Fruit fly (Drosophila melanogaster) whole organism, pupa: ENCODE measurements around the gene Tsp97E.

Experiments used
- CG10348 ChIP-seq: fragments of 200-800 bp; sonication (Bioruptor generic); IDR thresholded peaks from 2 replicates; pipeline ENCODE4 v1.3.6; 2022; ENCODE audit warnings: missing biosample characterization, missing genetic modification characterization
- CG12605 ChIP-seq: fragments of 200-800 bp; sonication (Bioruptor generic); IDR thresholded peaks from 2 replicates; pipeline ENCODE4 v1.3.6; 2022; ENCODE audit warnings: missing biosample characterization, missing genetic modification characterization
- CG13204 ChIP-seq: fragments of 200-800 bp; sonication (Bioruptor generic); optimal IDR thresholded peaks from 2 replicates; lab custom pipeline; 2018; ENCODE audit warnings: missing biosample characterization, mild to moderate bottlenecking, missing genetic modification characterization, moderate library complexity
- CG14655 ChIP-seq: fragments of 200-800 bp; sonication (Bioruptor generic); optimal IDR thresholded peaks from 3 replicates; lab custom pipeline; 2017; ENCODE audit warnings: mild to moderate bottlenecking, missing biosample characterization, missing genetic modification reagents, missing genetic modification characterization
- CG15710 ChIP-seq: fragments of 200-800 bp; sonication (Bioruptor generic); optimal IDR thresholded peaks from 2 replicates; lab custom pipeline; 2018; ENCODE audit warnings: missing biosample characterization, mild to moderate bottlenecking, missing genetic modification characterization, moderate library complexity
- CG17806 ChIP-seq: fragments of 200-800 bp; sonication (Bioruptor generic); optimal IDR thresholded peaks from 2 replicates; lab custom pipeline; 2018; ENCODE audit warnings: missing biosample characterization, mild to moderate bottlenecking, missing genetic modification characterization, moderate library complexity
- CG32121 ChIP-seq: fragments of 200-800 bp; sonication (Bioruptor generic); IDR thresholded peaks from 2 replicates; pipeline ENCODE4 v1.3.6; 2022; ENCODE audit warnings: missing biosample characterization, missing genetic modification characterization
- CG34367 ChIP-seq: fragments of 200-800 bp; sonication (Bioruptor generic); optimal IDR thresholded peaks from 2 replicates; lab custom pipeline; 2018; ENCODE audit warnings: missing biosample characterization, mild to moderate bottlenecking, missing genetic modification characterization
- CG4496 ChIP-seq: fragments of 200-800 bp; sonication (Bioruptor generic); IDR thresholded peaks from 3 replicates; pipeline ENCODE4 v1.3.6; 2022; ENCODE audit warnings: missing biosample characterization, missing genetic modification characterization
- CG8159 ChIP-seq: fragments of 200-800 bp; sonication (Bioruptor generic); optimal IDR thresholded peaks from 3 replicates; lab custom pipeline; 2018; ENCODE audit warnings: missing biosample characterization, mild to moderate bottlenecking, missing genetic modification characterization, moderate library complexity
- CG8301 ChIP-seq: fragments of 200-800 bp; sonication (Bioruptor generic); optimal IDR thresholded peaks from 2 replicates; lab custom pipeline; 2018; ENCODE audit warnings: missing biosample characterization, mild to moderate bottlenecking, missing genetic modification characterization
- CG9948 ChIP-seq: fragments of 200-800 bp; sonication (Bioruptor generic); optimal IDR thresholded peaks from 2 replicates; lab custom pipeline; 2018; ENCODE audit warnings: missing biosample characterization, mild to moderate bottlenecking, missing genetic modification characterization, moderate library complexity
- D1 ChIP-seq: fragments of 200-800 bp; sonication (Bioruptor generic); optimal IDR thresholded peaks from 2 replicates; lab custom pipeline; 2018; ENCODE audit warnings: missing biosample characterization, mild to moderate bottlenecking, missing genetic modification characterization, moderate library complexity
- EcR ChIP-seq: fragments of 200-800 bp; sonication (Bioruptor generic); optimal IDR thresholded peaks from 3 replicates; lab custom pipeline; 2019; ENCODE audit warnings: missing biosample characterization, missing genetic modification characterization, mild to moderate bottlenecking, moderate library complexity, missing genetic modification reagents
- Ets98B ChIP-seq: fragments of 200-800 bp; sonication (Bioruptor generic); IDR thresholded peaks from 2 replicates; pipeline ENCODE4 v1.3.6; 2022; ENCODE audit warnings: missing biosample characterization, missing genetic modification characterization
- Pif1A ChIP-seq: fragments of 200-800 bp; sonication (Bioruptor generic); optimal IDR thresholded peaks from 3 replicates; lab custom pipeline; 2016; ENCODE audit warnings: missing biosample characterization, missing genetic modification characterization
- Pif1B ChIP-seq: fragments of 200-800 bp; sonication (Bioruptor generic); optimal IDR thresholded peaks from 3 replicates; lab custom pipeline; 2016; ENCODE audit warnings: missing biosample characterization, missing genetic modification characterization
- Snoo ChIP-seq: fragments of 200-800 bp; sonication (Bioruptor generic); optimal IDR thresholded peaks from 3 replicates; lab custom pipeline; 2017; ENCODE audit warnings: missing biosample characterization, mild to moderate bottlenecking, missing genetic modification characterization, inconsistent platforms
- fd96Ca ChIP-seq: fragments of 200-800 bp; sonication (Bioruptor generic); IDR thresholded peaks from 3 replicates; pipeline ENCODE4 v1.3.6; 2022; ENCODE audit warnings: missing biosample characterization, missing genetic modification characterization
- gl ChIP-seq: fragments of 200-800 bp; sonication (Bioruptor generic); optimal IDR thresholded peaks from 2 replicates; lab custom pipeline; 2018; ENCODE audit warnings: missing biosample characterization, mild to moderate bottlenecking, missing genetic modification characterization
- rn ChIP-seq: fragments of 200-800 bp; sonication (Bioruptor generic); IDR thresholded peaks from 2 replicates; pipeline ENCODE4 v1.3.6; 2022; ENCODE audit warnings: missing biosample characterization, missing genetic modification characterization

The Tsp97E gene

dm6 chr3R:26982106-26982505 lies 17.5 kb upstream of the Tsp97E start:
- no peak for TF ChIP-seq EcR
- TF ChIP-seq CG14655 (GFP tag; lab: Kevin White, UChicago): no peak
- TF ChIP-seq Snoo (tag; lab: Kevin White, UChicago): no peak
- TF ChIP-seq CG15710 (tag; lab: Kevin White, UChicago): no peak
- no peak for TF ChIP-seq fd96Ca (GFP tag; lab: Robert Waterston, UW)
- TF ChIP-seq CG8159 (tag; lab: Kevin White, UChicago): no peak
- TF ChIP-seq CG10348 (GFP tag; lab: Robert Waterston, UW): no peak
- TF ChIP-seq Pif1A (GFP tag; lab: Kevin White, UChicago): no peak
- no peak for TF ChIP-seq CG34367 (tag; lab: Kevin White, UChicago)
- no peak for TF ChIP-seq rn (GFP tag; lab: Robert Waterston, UW)
- TF ChIP-seq CG17806: no peak
- no peak for TF ChIP-seq CG4496 (GFP tag; lab: Robert Waterston, UW)
- no peak for TF ChIP-seq CG12605 (GFP tag; lab: Robert Waterston, UW)
- no peak for TF ChIP-seq D1 (tag; lab: Kevin White, UChicago)
- TF ChIP-seq CG8301 (tag; lab: Kevin White, UChicago): no peak
- TF ChIP-seq CG32121 (GFP tag; lab: Robert Waterston, UW): no peak
- no peak for TF ChIP-seq gl (tag; lab: Kevin White, UChicago)
- no peak for TF ChIP-seq Ets98B
- TF ChIP-seq Pif1B (GFP tag; lab: Kevin White, UChicago): no peak
- no peak for TF ChIP-seq CG13204 (GFP tag; lab: Kevin White, UChicago)

- TF ChIP-seq CG34367 (tag; lab: Kevin White, UChicago): no peak
- no peak for TF ChIP-seq Snoo (tag; lab: Kevin White, UChicago)
- TF ChIP-seq EcR: peak; percentile 65
- no peak for TF ChIP-seq CG15710 (tag; lab: Kevin White, UChicago)
- no peak for TF ChIP-seq CG14655 (GFP tag; lab: Kevin White, UChicago)
- no peak for TF ChIP-seq CG8301 (tag; lab: Kevin White, UChicago)
- TF ChIP-seq Pif1A (GFP tag; lab: Kevin White, UChicago): no peak
- no peak for TF ChIP-seq fd96Ca (GFP tag; lab: Robert Waterston, UW)
- no peak for TF ChIP-seq CG9948
- TF ChIP-seq Pif1B (GFP tag; lab: Kevin White, UChicago): no peak
- TF ChIP-seq CG13204 (GFP tag; lab: Kevin White, UChicago): no peak
- peak; percentile 59 for TF ChIP-seq CG12605 (GFP tag; lab: Robert Waterston, UW)
- TF ChIP-seq CG17806: no peak
- TF ChIP-seq CG32121 (GFP tag; lab: Robert Waterston, UW): 0 out of 2 replicates have a peak, but pooled peaks have one; percentile 17
- TF ChIP-seq CG10348 (GFP tag; lab: Robert Waterston, UW): no peak
- TF ChIP-seq gl (tag; lab: Kevin White, UChicago): no peak
- TF ChIP-seq Ets98B: peak; percentile 30; the same call in 1 of the 2 replicates
- TF ChIP-seq rn (GFP tag; lab: Robert Waterston, UW): no peak
Measured at dm6 chr3R:26980282-26980691, 15.7 kb upstream of the Tsp97E start.

DNA sequence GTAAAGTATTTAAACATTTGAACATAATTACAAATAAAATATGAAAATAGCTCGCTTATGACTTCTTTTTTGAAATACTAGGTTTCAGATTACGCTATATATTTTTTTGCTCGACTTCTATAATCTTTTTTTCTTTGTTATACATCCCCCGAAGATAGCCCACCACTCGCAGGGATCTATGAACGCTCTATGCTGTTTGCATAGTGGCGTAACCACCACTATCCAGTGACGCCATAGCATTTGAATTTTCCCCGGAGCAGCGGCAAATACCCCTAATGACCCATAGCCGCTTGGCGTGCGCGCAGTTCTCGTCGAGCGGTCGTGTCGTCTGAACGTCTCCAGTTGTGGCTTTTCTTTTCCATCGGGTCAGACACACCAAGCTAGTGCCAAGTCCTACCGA lies 13.6 kb upstream of the Tsp97E start, which contains the start of the genes CG14253 and CG46313:
CG14253 (plus strand) TSS at position 301 of the 400 bp plus-strand sequence.
CG46313 (plus strand) TSS at position 301 of the 400 bp plus-strand sequence.
- TF ChIP-seq CG32121 (GFP tag; lab: Robert Waterston, UW) (no peak), CG15710 (tag; lab: Kevin White, UChicago) (no peak), Ets98B (no peak), fd96Ca (GFP tag; lab: Robert Waterston, UW) (no peak), Snoo (tag; lab: Kevin White, UChicago) (no peak), CG8159 (tag; lab: Kevin White, UChicago) (no peak)

- TF ChIP-seq Ets98B: no peak
- no peak for TF ChIP-seq rn (GFP tag; lab: Robert Waterston, UW)
- TF ChIP-seq Snoo (tag; lab: Kevin White, UChicago): no peak
- no peak for TF ChIP-seq CG15710 (tag; lab: Kevin White, UChicago)
- no peak for TF ChIP-seq CG8301 (tag; lab: Kevin White, UChicago)
Measured at dm6 chr3R:26969743-26970142, 5.1 kb upstream of the Tsp97E start.

DNA sequence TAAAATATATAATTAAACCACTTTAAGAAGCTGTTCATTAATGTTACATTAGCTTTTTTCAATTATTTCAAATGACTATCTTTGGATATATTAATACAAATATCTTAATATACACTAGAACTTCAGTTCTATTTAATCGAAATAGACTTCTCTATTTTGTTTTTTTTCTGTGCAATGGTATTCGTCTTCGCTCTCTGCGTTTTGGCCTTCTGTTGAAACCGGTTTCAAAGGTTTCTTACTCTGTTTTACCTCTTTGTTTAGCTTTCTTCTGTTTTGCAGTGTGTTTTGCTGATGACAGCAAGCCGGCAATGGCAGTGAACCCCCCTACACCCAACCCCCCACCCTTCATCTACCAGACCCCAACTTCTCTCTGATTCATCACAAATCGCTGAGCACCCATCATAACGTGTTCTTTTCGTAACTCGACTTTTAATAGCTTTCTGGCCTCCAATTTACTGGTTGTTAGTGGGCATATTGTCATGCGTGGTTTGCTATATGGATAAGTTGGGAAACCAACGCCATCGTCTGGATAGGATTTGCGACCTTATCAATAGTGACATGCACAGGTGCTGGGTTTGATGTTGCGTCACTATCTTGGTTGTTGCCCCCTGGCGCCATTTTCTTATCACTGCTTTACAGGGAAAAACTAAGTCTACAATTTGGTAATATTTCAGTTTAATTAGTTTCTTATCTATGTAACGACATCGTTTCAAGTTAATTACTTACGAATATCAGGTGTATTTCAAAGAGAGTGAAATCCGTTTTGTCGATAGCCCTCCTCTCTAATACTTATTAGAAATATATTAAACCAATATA lies 4.4 kb upstream of the Tsp97E start:
- TF ChIP-seq CG4496 (GFP tag; lab: Robert Waterston, UW) (0 out of 3 replicates have a peak, but pooled peaks have one; percentile 40), fd96Ca (GFP tag; lab: Robert Waterston, UW) (peak; percentile 64; the same call in 1 of the 3 replicates), CG15710 (tag; lab: Kevin White, UChicago) (peak; percentile 38), CG34367 (tag; lab: Kevin White, UChicago) (peak; percentile 0), gl (tag; lab: Kevin White, UChicago) (peak; percentile 21), Snoo (tag; lab: Kevin White, UChicago) (no peak), EcR (peak; percentile 92), CG9948 (peak; percentile 51), CG17806 (no peak)
- TF ChIP-seq, all 21 proteins: peak for 7

DNA sequence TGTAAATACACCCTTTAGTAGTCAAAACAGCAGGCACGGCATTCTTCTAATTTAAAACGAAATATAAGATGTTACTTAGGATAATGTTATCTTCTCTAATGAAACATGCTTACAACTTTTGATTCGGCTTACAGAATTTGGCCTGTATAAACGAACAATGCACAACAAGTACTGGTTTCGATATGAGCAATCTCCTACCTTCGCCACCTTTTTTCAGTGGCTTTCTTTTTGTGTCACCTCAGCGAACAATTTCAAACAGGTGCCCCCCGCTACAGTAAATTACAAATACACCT lies 3.6 kb upstream of the Tsp97E start:
- TF ChIP-seq CG15710 (tag; lab: Kevin White, UChicago) (no peak), CG8159 (tag; lab: Kevin White, UChicago) (no peak), CG14655 (GFP tag; lab: Kevin White, UChicago) (no peak), Ets98B (no peak), CG10348 (GFP tag; lab: Robert Waterston, UW) (no peak), Pif1B (GFP tag; lab: Kevin White, UChicago) (no peak), CG4496 (GFP tag; lab: Robert Waterston, UW) (no peak), CG32121 (GFP tag; lab: Robert Waterston, UW) (no peak), CG8301 (tag; lab: Kevin White, UChicago) (no peak), Snoo (tag; lab: Kevin White, UChicago) (no peak), rn (GFP tag; lab: Robert Waterston, UW) (no peak), CG13204 (GFP tag; lab: Kevin White, UChicago) (no peak), CG17806 (no peak), D1 (tag; lab: Kevin White, UChicago) (no peak), gl (tag; lab: Kevin White, UChicago) (no peak), CG34367 (tag; lab: Kevin White, UChicago) (no peak), CG12605 (GFP tag; lab: Robert Waterston, UW) (no peak), fd96Ca (GFP tag; lab: Robert Waterston, UW) (no peak), Pif1A (GFP tag; lab: Kevin White, UChicago) (no peak)
- TF ChIP-seq, all 21 proteins: peak for 0
